Worm (Caenorhabditis elegans): ENCODE results near the gene srw-142.

ce11 chrV:2999736-3000135 lies 41.6 kb upstream of the srw-142 start, which contains the start of gene srw-119:
- TF ChIP-seq unc-62 (GFP tag; optimal IDR thresholded peaks at IDR 0.05) (no peak), lin-13 (GFP tag; optimal IDR thresholded peaks at IDR 0.05) (no peak), zag-1 (tag; optimal IDR thresholded peaks at IDR 0.05) (no peak), aly-2 (tag; optimal IDR thresholded peaks at IDR 0.05) (no peak), lin-39 (tag; optimal IDR thresholded peaks at IDR 0.05) (no peak), ztf-4 (tag; optimal IDR thresholded peaks at IDR 0.05) (no peak), unc-39 (tag; optimal IDR thresholded peaks at IDR 0.05) (no peak), ceh-82 (tag; optimal IDR thresholded peaks at IDR 0.05) (no peak), egl-27 (tag; optimal IDR thresholded peaks at IDR 0.05) (no peak)
